Fruit fly (Drosophila melanogaster) whole organism, adult: ENCODE results near the gene Galt.

ENCODE experiments used
- CG12768 ChIP-seq: fragments of 200-800 bp; sonication (Bioruptor generic); optimal IDR thresholded peaks from 2 replicates; lab custom pipeline; 2017; ENCODE audit warnings: missing biosample characterization, missing genetic modification characterization, mild to moderate bottlenecking, moderate library complexity, missing genetic modification reagents
- CG7045 ChIP-seq: fragments of 200-800 bp; sonication (Bioruptor generic); optimal IDR thresholded peaks from 2 replicates; lab custom pipeline; 2017; ENCODE audit warnings: missing biosample characterization, mild to moderate bottlenecking, missing genetic modification characterization
- CG7101 ChIP-seq: fragments of 200-800 bp; sonication (Bioruptor generic); optimal IDR thresholded peaks from 2 replicates; lab custom pipeline; 2018; ENCODE audit warnings: missing biosample characterization, mild to moderate bottlenecking, missing genetic modification characterization, moderate library complexity
- Clk ChIP-seq: fragments of 200-800 bp; sonication (Bioruptor generic); optimal IDR thresholded peaks from 2 replicates; lab custom pipeline; 2017; ENCODE audit warnings: missing biosample characterization, missing genetic modification characterization
- cic ChIP-seq: fragments of 200-800 bp; sonication (Bioruptor generic); optimal IDR thresholded peaks from 2 replicates; lab custom pipeline; 2017; ENCODE audit warnings: missing biosample characterization, mild to moderate bottlenecking, missing genetic modification characterization, moderate library complexity
- kay ChIP-seq: fragments of 200-800 bp; sonication (Bioruptor generic); peaks from one replicate; lab custom pipeline; 2016; ENCODE audit warnings: missing biosample characterization, missing genetic modification characterization, borderline replicate concordance
- pad ChIP-seq: fragments of 200-800 bp; sonication (Bioruptor generic); optimal IDR thresholded peaks from 3 replicates; lab custom pipeline; 2017; ENCODE audit warnings: missing biosample characterization, missing genetic modification characterization, mild to moderate bottlenecking, moderate library complexity, missing genetic modification reagents
- tj ChIP-seq: fragments of 200-800 bp; sonication (Bioruptor generic); optimal IDR thresholded peaks from 3 replicates; lab custom pipeline; 2017; ENCODE audit warnings: missing biosample characterization, mild to moderate bottlenecking, missing genetic modification characterization, moderate library complexity

DNA sequence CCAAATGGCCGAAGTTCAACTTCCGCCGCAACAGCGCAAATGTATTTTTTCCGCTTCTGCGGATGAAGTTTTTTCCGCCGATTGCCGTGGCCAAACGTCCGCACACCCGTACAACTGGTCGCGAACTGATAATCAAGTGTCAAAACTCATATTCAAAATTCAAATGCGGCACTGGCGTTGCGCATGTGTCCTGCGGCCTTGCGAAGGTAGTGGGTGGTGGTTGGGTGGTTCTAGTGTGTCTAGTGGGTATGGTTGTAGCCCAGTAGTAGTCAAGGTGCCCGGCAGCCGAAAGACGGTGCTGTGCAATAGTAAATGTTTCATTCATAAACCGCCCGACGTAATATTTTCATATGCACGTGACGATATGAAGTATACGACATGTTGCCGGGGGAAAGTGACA, 46.2 kb downstream of the Galt start, which contains the start of gene DIP-iota:
- no peak for TF ChIP-seq kay (GFP tag; lab: Kevin White, UChicago)
- no peak for TF ChIP-seq CG7101
- TF ChIP-seq pad (GFP tag; lab: Kevin White, UChicago): no peak
- no peak for TF ChIP-seq CG12768 (GFP tag; lab: Kevin White, UChicago)
- TF ChIP-seq Clk (GFP tag; lab: Kevin White, UChicago): no peak
- no peak for TF ChIP-seq cic (GFP tag; lab: Kevin White, UChicago)
- no peak for TF ChIP-seq tj (GFP tag; lab: Kevin White, UChicago)
- TF ChIP-seq CG7045 (GFP tag; lab: Kevin White, UChicago): no peak
